Fruit fly (Drosophila melanogaster): Measurements from ENCODE around the gene yrt.

DNA sequence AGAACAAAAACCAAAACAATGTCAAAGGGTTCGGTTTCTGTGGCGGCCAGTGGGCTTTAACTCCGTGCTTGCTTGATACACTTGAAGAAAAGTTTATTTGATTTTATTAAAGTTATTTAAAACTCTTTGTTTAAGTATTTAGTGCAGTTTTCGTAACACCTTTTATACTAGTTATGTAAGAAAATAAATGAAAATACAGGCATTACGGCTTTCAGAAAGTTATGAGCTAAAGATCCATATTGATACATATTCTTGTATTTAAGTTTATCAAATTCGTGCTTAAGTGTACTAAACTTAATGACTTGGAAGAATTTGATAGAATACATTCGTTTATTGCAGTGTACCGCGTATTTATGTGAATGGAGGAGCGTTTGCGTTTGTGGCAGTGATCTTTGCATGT lies 11.7 kb upstream of the yrt start:
- TF ChIP-seq CG5204 (GFP tag; optimal IDR thresholded peaks at IDR 0.05) (no peak), bab1 (GFP tag; optimal IDR thresholded peaks at IDR 0.05) (no peak), CG7101 (tag; optimal IDR thresholded peaks at IDR 0.05) (no peak), toe (GFP tag; optimal IDR thresholded peaks at IDR 0.05) (no peak), cnc (optimal IDR thresholded peaks at IDR 0.05) (no peak), CG33017 (tag; optimal IDR thresholded peaks at IDR 0.05) (no peak), kay (GFP tag; ENCODE audit: borderline replicate concordance) (no peak), Clk (GFP tag; optimal IDR thresholded peaks at IDR 0.05) (no peak), tj (GFP tag; optimal IDR thresholded peaks at IDR 0.05) (no peak), CG11617 (GFP tag; optimal IDR thresholded peaks at IDR 0.05) (no peak), pad (GFP tag; optimal IDR thresholded peaks at IDR 0.05) (no peak), CG14711 (tag; optimal IDR thresholded peaks at IDR 0.05) (no peak), CG12768 (GFP tag; optimal IDR thresholded peaks at IDR 0.05) (no peak), CG7045 (GFP tag; optimal IDR thresholded peaks at IDR 0.05) (no peak)
